Worm (Caenorhabditis elegans) whole organism, midembryonic: ENCODE measurements around the gene cbd-1.

Source experiments
- T22C8.4 ChIP-seq: fragments of 200-800 bp; sonication (Bioruptor generic); IDR thresholded peaks from 2 replicates; pipeline ENCODE4 v1.3.6; 2022; ENCODE audit warnings: missing genetic modification characterization, missing compliant biosample characterization
- cog-1 ChIP-seq: sonication (generic microtip); optimal IDR thresholded peaks from 2 replicates; lab custom pipeline; 2016; ENCODE audit warnings: missing genetic modification characterization, missing compliant biosample characterization
- flt-1 ChIP-seq: fragments of 200-800 bp; sonication (Bioruptor generic); IDR thresholded peaks from 2 replicates; pipeline ENCODE4 v1.3.6; 2022; ENCODE audit warnings: missing genetic modification characterization, missing compliant biosample characterization
- klf-2 ChIP-seq: fragments of 200-800 bp; sonication (Bioruptor generic); conservative IDR thresholded peaks from 2 replicates; pipeline ENCODE4 v1.3.6; 2022; ENCODE audit warnings: missing genetic modification reagents, missing genetic modification characterization, missing compliant biosample characterization
- med-1 ChIP-seq: sonication (generic microtip); optimal IDR thresholded peaks from 2 replicates; lab custom pipeline; 2017; ENCODE audit warnings: missing genetic modification characterization, mild to moderate bottlenecking, missing compliant biosample characterization, antibody characterized with exemption, missing genetic modification reagents; ENCODE audit not compliant: insufficient read depth
- ref-1 ChIP-seq: fragments of 200-800 bp; sonication (Bioruptor generic); conservative IDR thresholded peaks from 2 replicates; pipeline ENCODE4 v1.3.6; 2022; ENCODE audit warnings: missing genetic modification reagents, missing genetic modification characterization, missing compliant biosample characterization
- tab-1 ChIP-seq: fragments of 200-800 bp; sonication (Bioruptor generic); IDR thresholded peaks from 2 replicates; pipeline ENCODE4 v1.3.6; 2022; ENCODE audit warnings: missing genetic modification characterization, missing compliant biosample characterization
- ztf-23 ChIP-seq: fragments of 200-800 bp; sonication (Bioruptor generic); IDR thresholded peaks from 2 replicates; pipeline ENCODE4 v1.3.6; 2022; ENCODE audit warnings: missing genetic modification reagents, missing genetic modification characterization, missing compliant biosample characterization
- ztf-29 ChIP-seq: fragments of 200-800 bp; sonication (Bioruptor generic); IDR thresholded peaks from 2 replicates; pipeline ENCODE4 v1.3.6; 2022; ENCODE audit warnings: missing genetic modification reagents, missing genetic modification characterization, missing compliant biosample characterization

The cbd-1 gene

ce11 chrIV:11372366-11372997 is at the start of gene cbd-1:
Gene cbd-1 (plus strand): TSS chrIV:11372991.
- TF ChIP-seq ztf-23 (GFP tag; lab: Robert Waterston, UW) (no peak), ztf-29 (GFP tag; lab: Robert Waterston, UW) (no peak), klf-2 (GFP tag; lab: Robert Waterston, UW) (no peak), med-1 (GFP tag; lab: Kevin White, UChicago) (no peak), flt-1 (GFP tag; lab: Robert Waterston, UW) (no peak), T22C8.4 (GFP tag; lab: Robert Waterston, UW) (no peak), ref-1 (GFP tag; lab: Robert Waterston, UW) (no peak), tab-1 (no peak), cog-1 (tag; lab: Kevin White, UChicago) (no peak)

DNA sequence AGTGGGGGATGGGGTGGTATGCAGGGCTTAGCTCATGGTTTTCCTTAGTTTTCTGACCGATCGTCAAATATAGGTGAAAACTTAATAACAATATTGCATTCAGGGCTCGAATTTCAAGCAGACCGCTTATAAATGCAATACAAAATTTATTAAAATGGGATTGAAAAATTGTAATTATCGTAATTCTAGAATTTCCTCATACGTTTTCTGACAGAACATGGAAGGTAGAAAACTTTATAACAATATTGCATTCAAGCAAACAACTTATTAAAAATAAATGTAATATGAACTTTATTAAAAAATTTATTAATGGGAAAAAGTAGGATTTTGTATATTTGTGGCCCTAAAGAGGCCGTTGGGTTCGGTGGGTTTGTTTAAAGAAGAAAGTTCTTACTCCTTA is 49.1 kb upstream of the cbd-1 start:
- TF ChIP-seq med-1 (GFP tag; lab: Kevin White, UChicago) (no peak), ref-1 (GFP tag; lab: Robert Waterston, UW) (no peak), ztf-29 (GFP tag; lab: Robert Waterston, UW) (no peak), ztf-23 (GFP tag; lab: Robert Waterston, UW) (no peak), T22C8.4 (GFP tag; lab: Robert Waterston, UW) (no peak), klf-2 (GFP tag; lab: Robert Waterston, UW) (no peak), flt-1 (GFP tag; lab: Robert Waterston, UW) (no peak), cog-1 (tag; lab: Kevin White, UChicago) (no peak), tab-1 (no peak)

DNA sequence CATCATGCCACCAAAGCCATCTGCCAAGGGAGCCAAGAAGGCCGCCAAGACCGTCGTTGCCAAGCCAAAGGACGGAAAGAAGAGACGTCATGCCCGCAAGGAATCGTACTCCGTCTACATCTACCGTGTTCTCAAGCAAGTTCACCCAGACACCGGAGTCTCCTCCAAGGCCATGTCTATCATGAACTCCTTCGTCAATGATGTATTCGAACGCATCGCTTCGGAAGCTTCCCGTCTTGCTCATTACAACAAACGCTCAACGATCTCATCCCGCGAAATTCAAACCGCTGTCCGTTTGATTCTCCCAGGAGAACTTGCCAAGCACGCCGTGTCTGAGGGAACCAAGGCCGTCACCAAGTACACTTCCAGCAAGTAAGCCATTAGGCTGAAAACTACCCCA is 48.0 kb upstream of the cbd-1 start, which contains the start of gene his-48:
his-48 (plus strand) TSS at position 5 of the 400 bp plus-strand sequence.
- TF ChIP-seq flt-1 (GFP tag; lab: Robert Waterston, UW), result peak; percentile 38; the same call in 1 of the 2 replicates

- TF ChIP-seq tab-1, result no peak
- TF ChIP-seq med-1 (GFP tag; lab: Kevin White, UChicago), result no peak
- TF ChIP-seq klf-2 (GFP tag; lab: Robert Waterston, UW), result no peak
- no peak for TF ChIP-seq ztf-29 (GFP tag; lab: Robert Waterston, UW)
- no peak for TF ChIP-seq cog-1 (tag; lab: Kevin White, UChicago)
- no peak for TF ChIP-seq ztf-23 (GFP tag; lab: Robert Waterston, UW)
- no peak for TF ChIP-seq ref-1 (GFP tag; lab: Robert Waterston, UW)
- TF ChIP-seq flt-1 (GFP tag; lab: Robert Waterston, UW), result no peak
- TF ChIP-seq T22C8.4 (GFP tag; lab: Robert Waterston, UW), result no peak
Observed at ce11 chrIV:11326939-11327565, 45.7 kb upstream of the cbd-1 start, which contains the start of gene B0035.21. Gene B0035.21 (plus strand): TSS chrIV:11327260.

ce11 chrIV:11329269-11329668 is 43.5 kb upstream of the cbd-1 start, which contains the start of gene leo-1:
Gene leo-1 (minus strand): TSS chrIV:11329369.
- TF ChIP-seq T22C8.4 (GFP tag; lab: Robert Waterston, UW), result no peak
- TF ChIP-seq tab-1, result no peak

- TF ChIP-seq ztf-29 (GFP tag; lab: Robert Waterston, UW), result no peak
- TF ChIP-seq flt-1 (GFP tag; lab: Robert Waterston, UW), result no peak
- no peak for TF ChIP-seq klf-2 (GFP tag; lab: Robert Waterston, UW)
- no peak for TF ChIP-seq T22C8.4 (GFP tag; lab: Robert Waterston, UW)
- no peak for TF ChIP-seq tab-1
- no peak for TF ChIP-seq ref-1 (GFP tag; lab: Robert Waterston, UW)
- TF ChIP-seq med-1 (GFP tag; lab: Kevin White, UChicago), result no peak
- no peak for TF ChIP-seq ztf-23 (GFP tag; lab: Robert Waterston, UW)
- TF ChIP-seq cog-1 (tag; lab: Kevin White, UChicago), result no peak
Observed at ce11 chrIV:11332751-11333150, 40.0 kb upstream of the cbd-1 start, which contains the start of gene sart-3. Gene sart-3 (minus strand): TSS chrIV:11332969.

ce11 chrIV:11336180-11336579 is 36.6 kb upstream of the cbd-1 start:
- no peak for TF ChIP-seq ztf-29 (GFP tag; lab: Robert Waterston, UW)
- TF ChIP-seq T22C8.4 (GFP tag; lab: Robert Waterston, UW), result no peak
- no peak for TF ChIP-seq flt-1 (GFP tag; lab: Robert Waterston, UW)
- no peak for TF ChIP-seq ref-1 (GFP tag; lab: Robert Waterston, UW)
- TF ChIP-seq med-1 (GFP tag; lab: Kevin White, UChicago), result no peak
- TF ChIP-seq tab-1, result no peak
- TF ChIP-seq cog-1 (tag; lab: Kevin White, UChicago), result no peak
- no peak for TF ChIP-seq ztf-23 (GFP tag; lab: Robert Waterston, UW)
- TF ChIP-seq klf-2 (GFP tag; lab: Robert Waterston, UW), result no peak

DNA sequence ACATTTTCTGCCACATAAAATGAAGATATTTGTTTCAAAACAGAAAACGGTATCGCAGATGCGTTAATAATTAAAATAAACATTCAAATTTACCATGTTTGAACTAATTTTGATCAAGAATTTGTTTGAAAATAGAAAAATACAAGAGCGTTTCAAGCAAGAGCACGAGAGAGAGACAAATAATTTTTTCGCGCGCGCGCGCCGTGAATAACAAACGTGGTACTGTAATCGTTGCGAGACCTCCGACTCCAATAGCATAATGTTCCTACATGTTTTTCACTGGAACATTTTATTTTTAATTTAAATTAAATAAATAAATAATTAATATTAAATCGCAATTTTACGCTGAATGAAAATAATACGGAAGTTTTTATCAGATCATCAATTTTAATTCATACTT is 35.8 kb upstream of the cbd-1 start, which contains the start of gene F54E12.2:
F54E12.2 (minus strand) TSS at position 164 of the 400 bp plus-strand sequence.
- no peak for TF ChIP-seq ztf-29 (GFP tag; lab: Robert Waterston, UW)
- TF ChIP-seq ztf-23 (GFP tag; lab: Robert Waterston, UW), result no peak
- no peak for TF ChIP-seq T22C8.4 (GFP tag; lab: Robert Waterston, UW)
- TF ChIP-seq ref-1 (GFP tag; lab: Robert Waterston, UW), result no peak
- TF ChIP-seq klf-2 (GFP tag; lab: Robert Waterston, UW), result no peak
- TF ChIP-seq flt-1 (GFP tag; lab: Robert Waterston, UW), result no peak
- TF ChIP-seq cog-1 (tag; lab: Kevin White, UChicago), result no peak
- TF ChIP-seq med-1 (GFP tag; lab: Kevin White, UChicago), result no peak
- no peak for TF ChIP-seq tab-1
